Worm (Caenorhabditis elegans): ENCODE measurements around the gene ZK945.6.

DNA sequence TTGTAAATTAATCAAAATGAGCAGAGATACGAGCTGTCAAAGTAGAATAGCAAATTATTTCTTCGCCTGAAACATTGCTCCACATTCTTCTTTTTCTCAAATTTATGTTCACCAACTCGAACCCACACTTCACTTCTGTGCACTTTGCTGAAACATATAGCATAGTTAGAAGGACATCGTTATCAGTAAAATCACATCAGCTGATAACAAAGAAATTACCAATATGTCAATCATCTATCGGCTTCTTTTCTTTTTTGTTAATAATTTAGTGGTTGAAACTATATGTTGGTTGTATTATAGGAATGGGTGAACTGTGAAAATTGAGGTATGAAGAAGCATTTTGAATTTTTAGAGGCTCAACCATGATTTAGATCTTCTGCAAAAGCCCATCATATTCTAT is 11.5 kb downstream of the ZK945.6 start:
- TF ChIP-seq cog-1 (tag; optimal IDR thresholded peaks at IDR 0.05) (no peak), tab-1 (GFP tag; IDR thresholded peaks at IDR 0.05) (no peak), ref-1 (GFP tag; conservative IDR thresholded peaks at IDR 0.05) (no peak), flt-1 (GFP tag; IDR thresholded peaks at IDR 0.05) (no peak)

Measured in whole organism, midembryonic.